Fruit fly (Drosophila melanogaster) whole organism, larva: ENCODE data around the gene Lcp65Ag2.
"Not testable (repeated sequence)": the region's sequence is repeated elsewhere in the genome, so short reads cannot be mapped to it uniquely, and the experiment has no call there.

Experiments
- noc ChIP-seq: fragments of 200-800 bp; sonication (Bioruptor generic); optimal IDR thresholded peaks from 3 replicates; lab custom pipeline; 2019; ENCODE audit warnings: missing biosample characterization, mild to moderate bottlenecking, missing genetic modification characterization, moderate library complexity

Lcp65Ag2 gene

dm6 chr3L:6133546-6133945, at the start of gene Lcp65Ag2:
Lcp65Ag2 (minus strand) TSS chr3L:6133593.
- TF ChIP-seq noc (tag; lab: Kevin White, UChicago): no peak

dm6 chr3L:6181776-6182175, 48.4 kb upstream of the Lcp65Ag2 start, which contains the start of gene CG10274:
CG10274 (minus strand) TSS chr3L:6181829.
- no peak for TF ChIP-seq noc (tag; lab: Kevin White, UChicago)

- no peak for TF ChIP-seq noc (tag; lab: Kevin White, UChicago)
Observed at dm6 chr3L:6173826-6174255, 40.4 kb upstream of the Lcp65Ag2 start, which contains the start of the genes fmt and CG7376. fmt (minus strand) TSS chr3L:6173880. CG7376 (plus strand) TSS chr3L:6174248.

dm6 chr3L:6162483-6163128, 29.2 kb upstream of the Lcp65Ag2 start, which contains the start of gene Prdm13:
Prdm13 (plus strand) TSS chr3L:6163127.
- TF ChIP-seq noc (tag; lab: Kevin White, UChicago): no peak

dm6 chr3L:6161997-6162396, 28.6 kb upstream of the Lcp65Ag2 start:
- no peak for TF ChIP-seq noc (tag; lab: Kevin White, UChicago)

dm6 chr3L:6160514-6160913, 27.1 kb upstream of the Lcp65Ag2 start, which contains the start of gene Cpr65Az:
Cpr65Az (plus strand) TSS chr3L:6160814.
- no peak for TF ChIP-seq noc (tag; lab: Kevin White, UChicago)

dm6 chr3L:6159863-6160262, 26.5 kb upstream of the Lcp65Ag2 start:
- no peak for TF ChIP-seq noc (tag; lab: Kevin White, UChicago)

- TF ChIP-seq noc (tag; lab: Kevin White, UChicago): no peak
Observed at dm6 chr3L:6158530-6158929, 25.1 kb upstream of the Lcp65Ag2 start, which contains the start of gene Cpr65Ay. Cpr65Ay (minus strand) TSS chr3L:6158630.

dm6 chr3L:6157327-6158032, 24.1 kb upstream of the Lcp65Ag2 start, which contains the start of gene CG13297:
CG13297 (minus strand) TSS chr3L:6157377.
- peak; percentile 15 for TF ChIP-seq noc (tag; lab: Kevin White, UChicago)

dm6 chr3L:6154951-6155394, 21.6 kb upstream of the Lcp65Ag2 start:
- TF ChIP-seq noc (tag; lab: Kevin White, UChicago): no peak

dm6 chr3L:6152531-6152930, 19.1 kb upstream of the Lcp65Ag2 start, which contains the start of gene Acp65Aa:
Acp65Aa (minus strand) TSS chr3L:6152745.
- no peak for TF ChIP-seq noc (tag; lab: Kevin White, UChicago)

- not testable (repeated sequence) for TF ChIP-seq noc (tag; lab: Kevin White, UChicago)
Observed at dm6 chr3L:6150757-6151354, 17.5 kb upstream of the Lcp65Ag2 start, which contains the start of the genes Cpr65Ax2 and Lcp65Aa. Cpr65Ax2 (minus strand) TSS chr3L:6150857. Lcp65Aa (plus strand) TSS chr3L:6151304.

dm6 chr3L:6149248-6149647, 15.9 kb upstream of the Lcp65Ag2 start, which contains the start of gene Lcp65Ab1:
Lcp65Ab1 (plus strand) TSS chr3L:6149548.
- TF ChIP-seq noc (tag; lab: Kevin White, UChicago): not testable (repeated sequence)

- not testable (repeated sequence) for TF ChIP-seq noc (tag; lab: Kevin White, UChicago)
Observed at dm6 chr3L:6147887-6148286, 14.5 kb upstream of the Lcp65Ag2 start, which contains the start of gene Cpr65Ax1. Cpr65Ax1 (minus strand) TSS chr3L:6147987.

- not testable (repeated sequence) for TF ChIP-seq noc (tag; lab: Kevin White, UChicago)
Observed at dm6 chr3L:6146374-6146773, 13.0 kb upstream of the Lcp65Ag2 start, which contains the start of gene Lcp65Ab2. Lcp65Ab2 (plus strand) TSS chr3L:6146674.
